Fruit fly (Drosophila melanogaster) whole organism, embryonic: Measurements from ENCODE around the gene CG5273.

Experiments
- ATbp ChIP-seq: fragments of 200-800 bp; sonication (Bioruptor generic); optimal IDR thresholded peaks from 2 replicates; lab custom pipeline; 2017; ENCODE audit warnings: missing biosample characterization, mild to moderate bottlenecking, missing genetic modification characterization, missing genetic modification reagents
- Bgb ChIP-seq: fragments of 200-800 bp; sonication (Bioruptor generic); IDR thresholded peaks from 2 replicates; pipeline ENCODE4 v1.3.6; 2022; ENCODE audit warnings: missing biosample characterization, missing genetic modification characterization; ENCODE audit not compliant: partially characterized antibody
- CG10979 ChIP-seq: fragments of 200-800 bp; sonication (Bioruptor generic); optimal IDR thresholded peaks from 2 replicates; lab custom pipeline; 2018; ENCODE audit warnings: missing biosample characterization, mild to moderate bottlenecking, missing genetic modification characterization, moderate library complexity
- CG11398 ChIP-seq: fragments of 200-800 bp; sonication (Bioruptor generic); optimal IDR thresholded peaks from 2 replicates; lab custom pipeline; 2016; ENCODE audit warnings: missing biosample characterization, missing genetic modification characterization
- CG12104 ChIP-seq: fragments of 200-800 bp; sonication (Bioruptor generic); optimal IDR thresholded peaks from 3 replicates; lab custom pipeline; 2016; ENCODE audit warnings: missing biosample characterization, missing genetic modification characterization
- CG12942 ChIP-seq: fragments of 200-800 bp; sonication (Bioruptor generic); optimal IDR thresholded peaks from 3 replicates; lab custom pipeline; 2016; ENCODE audit warnings: missing biosample characterization, missing genetic modification characterization
- CG13624 ChIP-seq: fragments of 200-800 bp; sonication (Bioruptor generic); optimal IDR thresholded peaks from 2 replicates; lab custom pipeline; 2016; ENCODE audit warnings: missing biosample characterization, missing genetic modification characterization
- CG14710 ChIP-seq: fragments of 200-800 bp; sonication (Bioruptor generic); optimal IDR thresholded peaks from 3 replicates; lab custom pipeline; 2019; ENCODE audit warnings: missing biosample characterization, mild to moderate bottlenecking, missing genetic modification characterization, moderate library complexity
- CG14860 ChIP-seq: fragments of 200-800 bp; sonication (Bioruptor generic); IDR thresholded peaks from 3 replicates; pipeline ENCODE4 v1.3.6; 2022; ENCODE audit warnings: missing biosample characterization, missing genetic modification characterization; ENCODE audit not compliant: partially characterized antibody
- CG14965 ChIP-seq: fragments of 200-800 bp; sonication (Bioruptor generic); optimal IDR thresholded peaks from 2 replicates; lab custom pipeline; 2016; ENCODE audit warnings: missing biosample characterization, missing genetic modification characterization, borderline replicate concordance
- CG16815 ChIP-seq: fragments of 200-800 bp; sonication (Bioruptor generic); optimal IDR thresholded peaks from 3 replicates; lab custom pipeline; 2017; ENCODE audit warnings: missing biosample characterization, mild to moderate bottlenecking, missing genetic modification characterization
- CG17361 ChIP-seq: fragments of 200-800 bp; sonication (Bioruptor generic); IDR thresholded peaks from 3 replicates; pipeline ENCODE4 v1.3.6; 2022; ENCODE audit warnings: missing biosample characterization, missing genetic modification characterization
- CG17568 ChIP-seq: fragments of 200-800 bp; sonication (Bioruptor generic); optimal IDR thresholded peaks from 2 replicates; lab custom pipeline; 2018; ENCODE audit warnings: missing biosample characterization, mild to moderate bottlenecking, missing genetic modification characterization, moderate library complexity
- CG17829 ChIP-seq: fragments of 200-800 bp; optimal IDR thresholded peaks from 2 replicates; lab custom pipeline; 2019; ENCODE audit warnings: missing biosample characterization, mild to moderate bottlenecking, missing genetic modification characterization, moderate library complexity
- CG30403 ChIP-seq: fragments of 200-800 bp; sonication (Bioruptor generic); optimal IDR thresholded peaks from 3 replicates; lab custom pipeline; 2016; ENCODE audit warnings: missing biosample characterization, missing genetic modification characterization
- CG6791 ChIP-seq: fragments of 200-800 bp; sonication (Bioruptor generic); IDR thresholded peaks from 3 replicates; pipeline ENCODE4 v1.3.6; 2022; ENCODE audit warnings: missing biosample characterization, missing genetic modification characterization; ENCODE audit not compliant: partially characterized antibody
- CG7987 ChIP-seq: fragments of 200-800 bp; sonication (Bioruptor generic); optimal IDR thresholded peaks from 2 replicates; lab custom pipeline; 2018; ENCODE audit warnings: missing biosample characterization, mild to moderate bottlenecking, missing genetic modification characterization, moderate library complexity
- CG8089 ChIP-seq: fragments of 200-800 bp; sonication (Bioruptor generic); optimal IDR thresholded peaks from 3 replicates; lab custom pipeline; 2016; ENCODE audit warnings: missing biosample characterization, missing genetic modification characterization
- CG8765 ChIP-seq: fragments of 200-800 bp; sonication (Bioruptor generic); IDR thresholded peaks from 2 replicates; pipeline ENCODE4 v1.3.6; 2022; ENCODE audit warnings: missing biosample characterization, missing genetic modification characterization
- Dbx ChIP-seq: fragments of 200-800 bp; sonication (Bioruptor generic); IDR thresholded peaks from 3 replicates; pipeline ENCODE4 v1.3.6; 2022; ENCODE audit warnings: missing biosample characterization, missing genetic modification characterization
- Dref ChIP-seq: fragments of 200-800 bp; sonication (Bioruptor generic); IDR thresholded peaks from 2 replicates; pipeline ENCODE4 v1.3.6; 2022; ENCODE audit warnings: missing biosample characterization, missing genetic modification characterization
- Drgx ChIP-seq: fragments of 200-800 bp; sonication (Bioruptor generic); IDR thresholded peaks from 2 replicates; pipeline ENCODE4 v1.3.6; 2022; ENCODE audit warnings: missing biosample characterization, missing genetic modification characterization
- E2f2 ChIP-seq: fragments of 200-800 bp; sonication (Bioruptor generic); IDR thresholded peaks from 2 replicates; pipeline ENCODE4 v1.3.6; 2022; ENCODE audit warnings: missing biosample characterization, missing genetic modification characterization
- Ets97D ChIP-seq: fragments of 200-800 bp; sonication (Bioruptor generic); optimal IDR thresholded peaks from 3 replicates; lab custom pipeline; 2016; ENCODE audit warnings: missing biosample characterization, missing genetic modification characterization
- H15 ChIP-seq: fragments of 200-800 bp; sonication (Bioruptor generic); IDR thresholded peaks from 3 replicates; pipeline ENCODE4 v1.3.6; 2022; ENCODE audit warnings: missing biosample characterization, missing genetic modification characterization
- Hmx ChIP-seq: fragments of 200-800 bp; sonication (Bioruptor generic); optimal IDR thresholded peaks from 2 replicates; lab custom pipeline; 2016; ENCODE audit warnings: missing biosample characterization, missing genetic modification characterization
- Myb ChIP-seq: fragments of 200-800 bp; sonication (Bioruptor generic); optimal IDR thresholded peaks from 2 replicates; lab custom pipeline; 2016; ENCODE audit warnings: missing biosample characterization, missing genetic modification characterization
- Oaz ChIP-seq: fragments of 200-800 bp; sonication (Bioruptor generic); IDR thresholded peaks from 2 replicates; pipeline ENCODE4 v1.3.6; 2022; ENCODE audit warnings: missing biosample characterization, missing genetic modification characterization
- PHDP ChIP-seq: fragments of 200-800 bp; sonication (Bioruptor generic); optimal IDR thresholded peaks from 3 replicates; lab custom pipeline; 2018; ENCODE audit warnings: missing biosample characterization, mild to moderate bottlenecking, missing genetic modification characterization, moderate library complexity
- Six4 ChIP-seq: fragments of 200-800 bp; sonication (Bioruptor generic); optimal IDR thresholded peaks from 2 replicates; lab custom pipeline; 2016; ENCODE audit warnings: missing biosample characterization, missing genetic modification characterization
- Sox102F ChIP-seq: fragments of 200-800 bp; sonication (Bioruptor generic); optimal IDR thresholded peaks from 2 replicates; lab custom pipeline; 2018; ENCODE audit warnings: missing biosample characterization, mild to moderate bottlenecking, missing genetic modification characterization, moderate library complexity
- Tbp ChIP-seq: fragments of >200 bp; optimal IDR thresholded peaks from 2 replicates; lab custom pipeline; 2018; ENCODE audit warnings: missing biosample characterization, missing genetic modification characterization
- bsh ChIP-seq, 2 experiments: fragments of 200-800 bp; sonication (Bioruptor generic); optimal IDR thresholded peaks; 2 replicates each; lab custom pipeline; 2017 to 2018; ENCODE audit warnings: mild to moderate bottlenecking in 2 of 2, missing biosample characterization in 2 of 2, missing genetic modification characterization in 2 of 2, moderate library complexity in 1 of 2
- danr ChIP-seq: fragments of 200-800 bp; sonication (Bioruptor generic); IDR thresholded peaks from 2 replicates; pipeline ENCODE4 v1.3.6; 2022; ENCODE audit warnings: missing biosample characterization, missing genetic modification characterization
- dmrt99B ChIP-seq: fragments of 200-800 bp; sonication (Bioruptor generic); optimal IDR thresholded peaks from 2 replicates; lab custom pipeline; 2018; ENCODE audit warnings: missing biosample characterization, mild to moderate bottlenecking, missing genetic modification characterization, moderate library complexity
- dpn ChIP-seq, 2 experiments: fragments of 200-800 bp; sonication (Bioruptor generic); optimal IDR thresholded peaks; 3 replicates each; lab custom pipeline; 2016; ENCODE audit warnings: missing biosample characterization in 2 of 2, missing genetic modification characterization in 2 of 2
- ems ChIP-seq: fragments of 200-800 bp; sonication (Bioruptor generic); optimal IDR thresholded peaks from 3 replicates; lab custom pipeline; 2016; ENCODE audit warnings: missing biosample characterization, missing genetic modification characterization
- fd102C ChIP-seq: fragments of 200-800 bp; sonication (Bioruptor generic); optimal IDR thresholded peaks from 2 replicates; lab custom pipeline; 2018; ENCODE audit warnings: missing biosample characterization, mild to moderate bottlenecking, missing genetic modification characterization, moderate library complexity
- fd3F ChIP-seq: fragments of 200-800 bp; sonication (Bioruptor generic); optimal IDR thresholded peaks from 2 replicates; lab custom pipeline; 2018; ENCODE audit warnings: missing biosample characterization, mild to moderate bottlenecking, missing genetic modification characterization, moderate library complexity
- fru ChIP-seq: fragments of >200 bp; optimal IDR thresholded peaks from 2 replicates; lab custom pipeline; 2017
- gem ChIP-seq: fragments of 200-800 bp; sonication (Bioruptor generic); optimal IDR thresholded peaks from 2 replicates; lab custom pipeline; 2019; ENCODE audit warnings: missing biosample characterization, mild to moderate bottlenecking, missing genetic modification characterization, moderate library complexity
- jumu ChIP-seq: fragments of 200-800 bp; sonication (Bioruptor generic); optimal IDR thresholded peaks from 3 replicates; lab custom pipeline; 2016; ENCODE audit warnings: missing biosample characterization, missing genetic modification characterization
- klu ChIP-seq: fragments of 200-800 bp; sonication (Bioruptor generic); IDR thresholded peaks from 2 replicates; pipeline ENCODE4 v1.3.6; 2022; ENCODE audit warnings: missing biosample characterization, missing genetic modification characterization
- luna ChIP-seq: fragments of 200-800 bp; sonication (Bioruptor generic); optimal IDR thresholded peaks from 2 replicates; lab custom pipeline; 2016; ENCODE audit warnings: missing biosample characterization, missing genetic modification characterization
- p53 ChIP-seq: fragments of 200-800 bp; sonication (Bioruptor generic); optimal IDR thresholded peaks from 2 replicates; lab custom pipeline; 2016; ENCODE audit warnings: missing biosample characterization, missing genetic modification characterization
- rib ChIP-seq: fragments of 200-800 bp; sonication (Bioruptor generic); IDR thresholded peaks from 2 replicates; pipeline ENCODE4 v1.3.6; 2022; ENCODE audit warnings: missing biosample characterization, missing genetic modification characterization
- so ChIP-seq: fragments of 200-800 bp; sonication (Bioruptor generic); IDR thresholded peaks from 3 replicates; pipeline ENCODE4 v1.3.6; 2022; ENCODE audit warnings: missing biosample characterization, missing genetic modification characterization
- sr ChIP-seq: fragments of 200-800 bp; sonication (Bioruptor generic); IDR thresholded peaks from 3 replicates; pipeline ENCODE4 v1.3.6; 2022; ENCODE audit warnings: missing biosample characterization, missing genetic modification characterization
- tll ChIP-seq, 2 experiments: fragments of 200-800 bp in 1 of 2; fragments of >200 bp in 1 of 2; sonication (Bioruptor generic) in 1 of 2; optimal IDR thresholded peaks; 2 replicates each; lab custom pipeline; 2017 to 2019; ENCODE audit warnings: missing biosample characterization in 2 of 2, missing genetic modification characterization in 2 of 2, mild to moderate bottlenecking in 1 of 2, moderate library complexity in 1 of 2
- z ChIP-seq: fragments of 200-800 bp; sonication (Bioruptor generic); IDR thresholded peaks from 3 replicates; pipeline ENCODE4 v1.3.6; 2022; ENCODE audit warnings: missing biosample characterization, missing genetic modification characterization

Gene CG5273

dm6 chrX:772305-772986 is 13.1 kb downstream of the CG5273 start (continued):
- TF ChIP-seq CG8765 (GFP tag; lab: Robert Waterston, UW) (no peak), tll (GFP tag; optimal IDR thresholded peaks at IDR 0.05; lab: Kevin White, UChicago) (no peak), CG8089 (GFP tag; lab: Kevin White, UChicago) (peak; percentile 10), CG30403 (GFP tag; lab: Kevin White, UChicago) (no peak), dpn (GFP tag; optimal IDR thresholded peaks at IDR 0.05; lab: Kevin White, UChicago) (no peak), CG17568 (GFP tag; lab: Kevin White, UChicago) (no peak), CG7987 (GFP tag; lab: Kevin White, UChicago) (peak; percentile 21), CG13624 (GFP tag; lab: Kevin White, UChicago) (no peak), PHDP (no peak), Ets97D (GFP tag; lab: Kevin White, UChicago) (no peak), fd3F (GFP tag; lab: Kevin White, UChicago) (no peak), Tbp (GFP tag; lab: Kevin White, UChicago) (no peak), CG17829 (tag; lab: Kevin White, UChicago) (no peak), CG14965 (GFP tag; lab: Kevin White, UChicago) (no peak), CG6791 (GFP tag; lab: Robert Waterston, UW) (no peak), gem (peak; percentile 21), CG14860 (GFP tag; lab: Robert Waterston, UW) (no peak), ATbp (GFP tag; lab: Kevin White, UChicago) (peak; percentile 55), CG12942 (no peak), ems (GFP tag; lab: Kevin White, UChicago) (no peak), Dref (GFP tag; lab: Robert Waterston, UW) (no peak), H15 (GFP tag; lab: Robert Waterston, UW) (no peak), E2f2 (GFP tag; lab: Robert Waterston, UW) (0 out of 2 replicates have a peak, but pooled peaks have one; percentile 16), Oaz (GFP tag; lab: Robert Waterston, UW) (no peak), CG11398 (peak; percentile 8), klu (GFP tag; lab: Robert Waterston, UW) (no peak), Sox102F (GFP tag; lab: Kevin White, UChicago) (peak; percentile 6), Bgb (GFP tag; lab: Robert Waterston, UW) (no peak), CG16815 (GFP tag; lab: Kevin White, UChicago) (no peak), CG17361 (no peak), fd102C (no peak), danr (no peak), so (GFP tag; lab: Robert Waterston, UW) (0 out of 3 replicates have a peak, but pooled peaks have one; percentile 18), CG14710 (tag; lab: Kevin White, UChicago) (no peak), Myb (GFP tag; lab: Kevin White, UChicago) (no peak), Drgx (GFP tag; lab: Robert Waterston, UW) (no peak), Dbx (GFP tag; lab: Robert Waterston, UW) (0 out of 3 replicates have a peak, but pooled peaks have one; percentile 46), p53 (GFP tag; lab: Kevin White, UChicago) (no peak), jumu (GFP tag; lab: Kevin White, UChicago) (no peak), Hmx (GFP tag; lab: Kevin White, UChicago) (no peak), CG10979 (tag; lab: Kevin White, UChicago) (no peak), z (GFP tag; lab: Robert Waterston, UW) (no peak), rib (GFP tag; lab: Robert Waterston, UW) (no peak), bsh (GFP tag; optimal IDR thresholded peaks at IDR 0.05; lab: Kevin White, UChicago) (peak in 1 of 2 experiments; percentile 27), luna (GFP tag; lab: Kevin White, UChicago) (no peak), sr (GFP tag; lab: Robert Waterston, UW) (no peak), fru (no peak), Six4 (GFP tag; lab: Kevin White, UChicago) (no peak), CG12104 (GFP tag; lab: Kevin White, UChicago) (no peak), dmrt99B (tag; lab: Kevin White, UChicago) (peak; percentile 1)
